Fruit fly (Drosophila melanogaster): Measurements from ENCODE around the gene nAChRalpha1.

DNA sequence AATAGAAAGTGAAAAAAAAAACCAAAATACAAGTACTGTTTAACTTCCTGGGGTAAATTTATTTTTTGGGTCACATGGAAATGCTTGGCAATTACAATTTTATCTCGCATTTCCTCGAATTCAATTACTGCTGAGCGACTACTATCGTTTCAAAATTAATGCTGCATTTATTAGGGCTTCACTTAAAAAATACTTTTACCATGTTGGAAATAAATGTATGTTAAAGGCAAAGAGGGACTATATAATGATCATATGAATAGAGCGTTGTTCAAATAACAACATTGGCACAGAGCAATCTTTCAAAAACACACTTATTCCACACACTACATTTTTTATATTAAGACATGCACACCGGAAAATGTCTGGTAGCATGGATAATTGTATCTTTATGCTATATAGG, 12.1 kb upstream of the nAChRalpha1 start, which contains the start of gene CG31128:
- no peak for TF ChIP-seq CTCF (optimal IDR thresholded peaks at IDR 0.05)
- no peak for TF ChIP-seq CG8478 (optimal IDR thresholded peaks at IDR 0.05)
